Fruit fly (Drosophila melanogaster) whole organism, embryonic: ENCODE results near the gene mRpS18B.

Experiments used
- BEAF-32 ChIP-seq: fragments of 200-800 bp; sonication (Bioruptor generic); optimal IDR thresholded peaks from 3 replicates; lab custom pipeline; 2017; ENCODE audit warnings: missing biosample characterization, missing genetic modification characterization, mild to moderate bottlenecking, moderate library complexity, missing genetic modification reagents
- Bgb ChIP-seq: fragments of 200-800 bp; sonication (Bioruptor generic); IDR thresholded peaks from 2 replicates; pipeline ENCODE4 v1.3.6; 2022; ENCODE audit warnings: missing biosample characterization, missing genetic modification characterization; ENCODE audit not compliant: partially characterized antibody
- CG11456 ChIP-seq: fragments of 200-800 bp; sonication (Bioruptor generic); IDR thresholded peaks from 3 replicates; pipeline ENCODE4 v1.3.6; 2022; ENCODE audit warnings: missing biosample characterization, missing genetic modification characterization
- CG13287 ChIP-seq: fragments of 200-800 bp; sonication (Bioruptor generic); IDR thresholded peaks from 2 replicates; pipeline ENCODE4 v1.3.6; 2022; ENCODE audit warnings: missing biosample characterization, missing genetic modification characterization; ENCODE audit not compliant: partially characterized antibody
- CG13296 ChIP-seq: fragments of 200-800 bp; sonication (Bioruptor generic); optimal IDR thresholded peaks from 3 replicates; lab custom pipeline; 2018; ENCODE audit warnings: missing biosample characterization, mild to moderate bottlenecking, missing genetic modification characterization
- CG13624 ChIP-seq: fragments of 200-800 bp; sonication (Bioruptor generic); optimal IDR thresholded peaks from 2 replicates; lab custom pipeline; 2016; ENCODE audit warnings: missing biosample characterization, missing genetic modification characterization
- CG13775 ChIP-seq: fragments of 200-800 bp; sonication (Bioruptor generic); optimal IDR thresholded peaks from 3 replicates; lab custom pipeline; 2017; ENCODE audit warnings: missing biosample characterization, mild to moderate bottlenecking, missing genetic modification characterization
- CG17829 ChIP-seq: fragments of 200-800 bp; optimal IDR thresholded peaks from 2 replicates; lab custom pipeline; 2019; ENCODE audit warnings: missing biosample characterization, mild to moderate bottlenecking, missing genetic modification characterization, moderate library complexity
- CG18011 ChIP-seq: fragments of 200-800 bp; sonication (Bioruptor generic); optimal IDR thresholded peaks from 2 replicates; lab custom pipeline; 2017; ENCODE audit warnings: missing biosample characterization, missing genetic modification characterization, mild to moderate bottlenecking, moderate library complexity, missing genotype
- CG18619 ChIP-seq: fragments of 200-800 bp; sonication (Bioruptor generic); optimal IDR thresholded peaks from 3 replicates; lab custom pipeline; 2017; ENCODE audit warnings: missing biosample characterization, mild to moderate bottlenecking, missing genetic modification characterization
- CG2120 ChIP-seq: fragments of 200-800 bp; sonication (Bioruptor generic); optimal IDR thresholded peaks from 3 replicates; lab custom pipeline; 2016; ENCODE audit warnings: missing biosample characterization, missing genetic modification characterization
- CG2199 ChIP-seq: fragments of 200-800 bp; sonication (Bioruptor generic); IDR thresholded peaks from 3 replicates; pipeline ENCODE4 v1.3.6; 2022; ENCODE audit warnings: missing biosample characterization, missing genetic modification characterization
- CG32772 ChIP-seq: fragments of 200-800 bp; sonication (Bioruptor generic); IDR thresholded peaks from 2 replicates; pipeline ENCODE4 v1.3.6; 2022; ENCODE audit warnings: missing biosample characterization, missing genetic modification characterization
- CG4328 ChIP-seq: fragments of 200-800 bp; sonication (Bioruptor generic); optimal IDR thresholded peaks from 3 replicates; lab custom pipeline; 2017; ENCODE audit warnings: missing biosample characterization, missing genetic modification reagents, missing genetic modification characterization
- CG4730 ChIP-seq: fragments of 200-800 bp; sonication (Bioruptor generic); IDR thresholded peaks from 2 replicates; pipeline ENCODE4 v1.3.6; 2022; ENCODE audit warnings: missing biosample characterization, missing genetic modification characterization
- CG6254 ChIP-seq: fragments of 200-800 bp; sonication (Bioruptor generic); optimal IDR thresholded peaks from 3 replicates; lab custom pipeline; 2017; ENCODE audit warnings: mild to moderate bottlenecking, missing biosample characterization, missing genetic modification reagents, missing genetic modification characterization
- CG6272 ChIP-seq: fragments of 200-800 bp; sonication (Bioruptor generic); IDR thresholded peaks from 2 replicates; pipeline ENCODE4 v1.3.6; 2022; ENCODE audit warnings: missing biosample characterization, missing genetic modification characterization
- CG8290 ChIP-seq, 3 experiments: fragments of 200-800 bp; sonication (Bioruptor generic); optimal IDR thresholded peaks; 2 replicates each; lab custom pipeline; 2016 to 2019; ENCODE audit warnings: missing biosample characterization in 3 of 3, missing genetic modification characterization in 3 of 3, mild to moderate bottlenecking in 2 of 3, moderate library complexity in 1 of 3
- CG8765 ChIP-seq: fragments of 200-800 bp; sonication (Bioruptor generic); IDR thresholded peaks from 2 replicates; pipeline ENCODE4 v1.3.6; 2022; ENCODE audit warnings: missing biosample characterization, missing genetic modification characterization
- CG9215 ChIP-seq: fragments of 200-800 bp; sonication (Bioruptor generic); IDR thresholded peaks from 2 replicates; pipeline ENCODE4 v1.3.6; 2022; ENCODE audit warnings: missing biosample characterization, missing genetic modification characterization
- Dad ChIP-seq: fragments of 200-800 bp; sonication (Bioruptor generic); optimal IDR thresholded peaks from 3 replicates; lab custom pipeline; 2016; ENCODE audit warnings: missing biosample characterization, missing genetic modification characterization
- Hmr ChIP-seq: fragments of 200-800 bp; sonication (Bioruptor generic); optimal IDR thresholded peaks from 3 replicates; lab custom pipeline; 2017; ENCODE audit warnings: mild to moderate bottlenecking, missing biosample characterization, missing genetic modification reagents, missing genetic modification characterization
- Lhr ChIP-seq: fragments of 200-800 bp; sonication (Bioruptor generic); optimal IDR thresholded peaks from 3 replicates; lab custom pipeline; 2017; ENCODE audit warnings: mild to moderate bottlenecking, missing biosample characterization, missing genetic modification reagents, missing genetic modification characterization
- Myb ChIP-seq: fragments of 200-800 bp; sonication (Bioruptor generic); optimal IDR thresholded peaks from 2 replicates; lab custom pipeline; 2016; ENCODE audit warnings: missing biosample characterization, missing genetic modification characterization
- NC2α ChIP-seq: fragments of 200-800 bp; sonication (Bioruptor generic); optimal IDR thresholded peaks from 2 replicates; lab custom pipeline; 2016; ENCODE audit warnings: missing biosample characterization, missing genetic modification characterization
- Nf-YB ChIP-seq: fragments of 200-800 bp; sonication (Bioruptor generic); optimal IDR thresholded peaks from 3 replicates; lab custom pipeline; 2019; ENCODE audit warnings: missing biosample characterization, mild to moderate bottlenecking, missing genetic modification characterization, moderate library complexity
- Opbp ChIP-seq: fragments of 200-800 bp; sonication (Bioruptor generic); IDR thresholded peaks from 3 replicates; pipeline ENCODE4 v1.3.6; 2022; ENCODE audit warnings: missing biosample characterization, missing genetic modification characterization; ENCODE audit not compliant: partially characterized antibody
- Sin3A ChIP-seq: fragments of >200 bp; optimal IDR thresholded peaks from 2 replicates; lab custom pipeline; 2018
- amos ChIP-seq: fragments of 200-800 bp; sonication (Bioruptor generic); IDR thresholded peaks from 2 replicates; pipeline ENCODE4 v1.3.6; 2022; ENCODE audit warnings: missing biosample characterization, missing genetic modification characterization; ENCODE audit not compliant: partially characterized antibody
- ara ChIP-seq: fragments of 200-800 bp; sonication (Bioruptor generic); IDR thresholded peaks from 2 replicates; pipeline ENCODE4 v1.3.6; 2022; ENCODE audit warnings: missing biosample characterization, missing genetic modification characterization
- bsh ChIP-seq, 2 experiments: fragments of 200-800 bp; sonication (Bioruptor generic); optimal IDR thresholded peaks; 2 replicates each; lab custom pipeline; 2017 to 2018; ENCODE audit warnings: mild to moderate bottlenecking in 2 of 2, missing biosample characterization in 2 of 2, missing genetic modification characterization in 2 of 2, moderate library complexity in 1 of 2
- chinmo ChIP-seq: fragments of 200-800 bp; sonication (Bioruptor generic); IDR thresholded peaks from 4 replicates; pipeline ENCODE4 v1.3.6; 2022; ENCODE audit warnings: missing biosample characterization, missing genetic modification characterization; ENCODE audit not compliant: partially characterized antibody
- croc ChIP-seq: fragments of 200-800 bp; sonication (Bioruptor generic); conservative IDR thresholded peaks from 3 replicates; pipeline ENCODE4 v1.3.6; 2022; ENCODE audit warnings: missing biosample characterization, missing genetic modification characterization
- dmrt11E ChIP-seq: fragments of 200-800 bp; sonication (Bioruptor generic); optimal IDR thresholded peaks from 3 replicates; lab custom pipeline; 2018; ENCODE audit warnings: missing biosample characterization, mild to moderate bottlenecking, missing genetic modification characterization, moderate library complexity
- dmrt99B ChIP-seq: fragments of 200-800 bp; sonication (Bioruptor generic); optimal IDR thresholded peaks from 2 replicates; lab custom pipeline; 2018; ENCODE audit warnings: missing biosample characterization, mild to moderate bottlenecking, missing genetic modification characterization, moderate library complexity
- en ChIP-seq: fragments of 200-800 bp; sonication (Bioruptor generic); optimal IDR thresholded peaks from 2 replicates; lab custom pipeline; 2016; ENCODE audit warnings: missing biosample characterization, missing genetic modification characterization
- grn ChIP-seq: fragments of 200-800 bp; sonication (Bioruptor generic); optimal IDR thresholded peaks from 3 replicates; lab custom pipeline; 2017; ENCODE audit warnings: missing biosample characterization, missing genetic modification characterization
- kah ChIP-seq: fragments of 200-800 bp; sonication (Bioruptor generic); optimal IDR thresholded peaks from 2 replicates; lab custom pipeline; 2018; ENCODE audit warnings: missing biosample characterization, mild to moderate bottlenecking, missing genetic modification characterization
- knrl ChIP-seq: fragments of 200-800 bp; sonication (Bioruptor generic); IDR thresholded peaks from 3 replicates; pipeline ENCODE4 v1.3.6; 2022; ENCODE audit warnings: missing biosample characterization, missing genetic modification characterization; ENCODE audit not compliant: partially characterized antibody
- luna ChIP-seq: fragments of 200-800 bp; sonication (Bioruptor generic); optimal IDR thresholded peaks from 2 replicates; lab custom pipeline; 2016; ENCODE audit warnings: missing biosample characterization, missing genetic modification characterization
- mam ChIP-seq: fragments of 200-800 bp; sonication (Bioruptor generic); optimal IDR thresholded peaks from 3 replicates; lab custom pipeline; 2016; ENCODE audit warnings: missing biosample characterization, missing genetic modification characterization
- row ChIP-seq: fragments of 200-800 bp; sonication (Bioruptor generic); IDR thresholded peaks from 3 replicates; pipeline ENCODE4 v1.3.6; 2022; ENCODE audit warnings: missing biosample characterization, missing genetic modification characterization
- sens ChIP-seq: fragments of 200-800 bp; sonication (Bioruptor generic); peaks from one replicate; lab custom pipeline; 2016; ENCODE audit warnings: missing biosample characterization, missing genetic modification characterization
- sens-2 ChIP-seq: fragments of 200-800 bp; sonication (Bioruptor generic); IDR thresholded peaks from 2 replicates; pipeline ENCODE4 v1.3.6; 2022; ENCODE audit warnings: missing biosample characterization, missing genetic modification characterization
- sob ChIP-seq: fragments of 200-800 bp; sonication (Bioruptor generic); IDR thresholded peaks from 2 replicates; pipeline ENCODE4 v1.3.6; 2022; ENCODE audit warnings: missing biosample characterization, missing genetic modification characterization
- stwl ChIP-seq: fragments of 200-800 bp; sonication (Bioruptor generic); optimal IDR thresholded peaks from 3 replicates; lab custom pipeline; 2018; ENCODE audit warnings: missing biosample characterization, mild to moderate bottlenecking, missing genetic modification characterization, moderate library complexity
- tin ChIP-seq: fragments of 200-800 bp; sonication (Bioruptor generic); optimal IDR thresholded peaks from 3 replicates; lab custom pipeline; 2016; ENCODE audit warnings: missing biosample characterization, missing genetic modification characterization
- trem ChIP-seq: fragments of 200-800 bp; optimal IDR thresholded peaks from 3 replicates; lab custom pipeline; 2019; ENCODE audit warnings: missing biosample characterization, mild to moderate bottlenecking, missing genetic modification characterization, moderate library complexity

The mRpS18B gene

DNA sequence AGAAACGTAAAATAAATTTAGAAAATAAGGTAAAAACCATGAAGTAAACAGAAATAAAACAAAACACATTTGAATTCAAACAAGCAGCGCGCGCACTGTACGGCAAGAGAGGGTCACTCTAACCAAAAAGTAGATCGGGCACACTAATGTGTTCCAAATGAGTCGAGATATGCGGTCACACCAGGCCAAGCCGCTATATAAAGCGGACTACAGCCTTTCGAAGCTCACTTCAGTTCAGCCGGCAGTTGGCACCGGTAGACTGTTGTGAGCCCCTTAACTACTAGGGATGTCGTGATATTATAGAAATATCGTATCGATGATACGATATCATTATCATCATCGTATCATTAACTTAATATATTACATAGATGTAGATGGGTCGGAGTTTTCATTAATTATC is 7.5 kb upstream of the mRpS18B start (continued):
- TF ChIP-seq amos (GFP tag; lab: Robert Waterston, UW) (peak; percentile 39; the same call in 1 of the 2 replicates), knrl (GFP tag; lab: Robert Waterston, UW) (peak; percentile 30; the same call in 1 of the 3 replicates), NC2α (GFP tag; lab: Kevin White, UChicago) (peak; percentile 31), CG8290 (GFP tag; optimal IDR thresholded peaks at IDR 0.05; lab: Kevin White, UChicago) (peak; percentile 38), CG8290 (tag; optimal IDR thresholded peaks at IDR 0.05; lab: Kevin White, UChicago) (peak; percentile 2 to 50), dmrt11E (tag; lab: Kevin White, UChicago) (no peak), Opbp (GFP tag; lab: Robert Waterston, UW) (0 out of 3 replicates have a peak, but pooled peaks have one; percentile 37), BEAF-32 (GFP tag; lab: Kevin White, UChicago) (peak; percentile 32), CG2199 (GFP tag; lab: Robert Waterston, UW) (no peak), stwl (tag; lab: Kevin White, UChicago) (peak; percentile 78), CG4328 (GFP tag; lab: Kevin White, UChicago) (no peak), CG13775 (GFP tag; lab: Kevin White, UChicago) (no peak), Hmr (peak; percentile 53), bsh (GFP tag; optimal IDR thresholded peaks at IDR 0.05; lab: Kevin White, UChicago) (no peak), chinmo (GFP tag; lab: Robert Waterston, UW) (0 out of 4 replicates have a peak, but pooled peaks have one; percentile 52), en (GFP tag; lab: Kevin White, UChicago) (no peak), CG4730 (GFP tag; lab: Robert Waterston, UW) (no peak), CG8765 (GFP tag; lab: Robert Waterston, UW) (no peak), CG13296 (no peak), ara (GFP tag; lab: Robert Waterston, UW) (no peak), sens (GFP tag; lab: Kevin White, UChicago) (peak; percentile 62), Lhr (GFP tag; lab: Kevin White, UChicago) (peak; percentile 99), sens-2 (no peak)

DNA sequence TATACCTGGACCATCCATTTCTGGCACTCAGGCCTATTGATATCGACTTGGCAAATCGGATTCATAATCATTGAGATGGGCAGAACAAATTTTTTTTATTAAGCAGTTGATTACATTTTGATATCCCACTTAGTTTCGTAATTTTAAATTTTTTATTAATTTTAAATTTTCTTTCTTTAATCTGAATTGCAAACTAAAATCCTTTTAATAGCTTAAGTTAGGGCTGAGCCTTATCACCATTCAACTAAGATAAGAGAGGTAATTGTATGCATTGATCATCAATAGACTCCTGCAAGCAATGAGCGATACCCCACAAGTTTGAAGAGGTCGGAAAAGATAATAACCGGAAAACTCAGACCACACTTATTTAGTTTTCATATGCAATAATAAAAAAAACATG is 7.0 kb upstream of the mRpS18B start, which contains the start of gene CG13970:
CG13970 (minus strand) TSS at position 101 of the 400 bp plus-strand sequence.
- TF ChIP-seq Dad (GFP tag; lab: Kevin White, UChicago) (no peak), Nf-YB (no peak), grn (GFP tag; lab: Kevin White, UChicago) (no peak), CG18619 (GFP tag; lab: Kevin White, UChicago) (no peak), CG17829 (no peak), dmrt99B (no peak), tin (no peak), CG4328 (GFP tag; lab: Kevin White, UChicago) (no peak), croc (GFP tag; lab: Robert Waterston, UW) (no peak), CG9215 (GFP tag; lab: Robert Waterston, UW) (no peak), ara (GFP tag; lab: Robert Waterston, UW) (no peak), CG13624 (GFP tag; lab: Kevin White, UChicago) (no peak), luna (no peak), CG4730 (GFP tag; lab: Robert Waterston, UW) (no peak), Bgb (no peak)

DNA sequence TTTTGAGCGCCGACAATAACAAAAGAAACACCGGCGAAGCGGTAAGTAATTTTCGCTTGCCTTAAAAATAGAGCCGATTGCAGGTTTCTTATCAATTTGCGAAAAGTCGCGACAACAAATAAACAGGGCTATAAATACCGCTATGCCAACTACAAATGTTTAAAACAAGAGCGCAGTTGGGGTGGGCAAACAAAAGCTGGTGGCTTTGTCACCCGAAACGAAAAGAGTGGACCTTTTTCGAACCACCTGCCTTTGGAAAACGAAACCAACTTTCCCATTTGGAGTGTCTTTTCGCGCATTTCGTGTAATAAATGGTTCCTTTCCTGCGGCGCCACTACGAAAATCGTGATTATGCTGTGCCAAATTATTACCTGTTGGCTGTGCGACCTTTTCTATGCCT is 1.1 kb upstream of the mRpS18B start:
- TF ChIP-seq row (GFP tag; lab: Robert Waterston, UW) (peak; percentile 47), CG6254 (no peak), CG18011 (GFP tag; lab: Kevin White, UChicago) (peak; percentile 96), trem (tag; lab: Kevin White, UChicago) (peak; percentile 23), kah (GFP tag; lab: Kevin White, UChicago) (peak; percentile 73), sob (GFP tag; lab: Robert Waterston, UW) (peak; percentile 13; the same call in 1 of the 2 replicates), mam (GFP tag; lab: Kevin White, UChicago) (peak; percentile 17), Myb (GFP tag; lab: Kevin White, UChicago) (peak; percentile 32), CG2120 (GFP tag; lab: Kevin White, UChicago) (peak; percentile 3), CG2199 (GFP tag; lab: Robert Waterston, UW) (peak; percentile 63; the same call in 1 of the 3 replicates), CG13287 (no peak), CG32772 (no peak), CG11456 (GFP tag; lab: Robert Waterston, UW) (0 out of 3 replicates have a peak, but pooled peaks have one; percentile 30), Sin3A (lab: Kevin White, UChicago) (no peak), CG6272 (GFP tag; lab: Robert Waterston, UW) (0 out of 2 replicates have a peak, but pooled peaks have one; percentile 7)
